Worm (Caenorhabditis elegans): ENCODE data around the gene ddr-2.

ddr-2 gene

ce11 chrX:3296182-3296581 lies 18.9 kb upstream of the ddr-2 start, which contains the start of gene K09C4.2:
Gene K09C4.2 (plus strand): TSS chrX:3296482.
- TF ChIP-seq fkh-6 (tag; optimal IDR thresholded peaks at IDR 0.05), result no peak

DNA sequence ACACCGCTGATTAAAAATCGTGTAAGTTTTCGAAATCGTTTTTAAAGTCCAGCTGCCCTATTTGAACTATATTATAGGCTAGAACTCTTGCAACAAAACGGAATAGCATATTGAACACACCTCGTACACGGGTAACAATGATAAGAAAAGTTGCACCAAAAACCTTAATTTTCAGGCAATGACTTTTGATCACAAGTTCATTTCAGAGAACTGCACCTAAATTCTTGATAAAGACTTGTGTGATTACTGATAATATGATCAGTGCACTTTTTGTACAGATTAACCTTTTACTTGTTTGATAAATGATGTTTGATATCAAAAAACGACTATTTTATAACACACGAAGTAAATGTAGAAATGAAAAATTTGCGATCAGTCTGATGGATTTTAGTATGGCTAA lies 17.3 kb upstream of the ddr-2 start:
- peak; percentile 57 for TF ChIP-seq elt-2 (tag; optimal IDR thresholded peaks at IDR 0.05)
- no peak for TF ChIP-seq nhr-232 (tag; optimal IDR thresholded peaks at IDR 0.05)

DNA sequence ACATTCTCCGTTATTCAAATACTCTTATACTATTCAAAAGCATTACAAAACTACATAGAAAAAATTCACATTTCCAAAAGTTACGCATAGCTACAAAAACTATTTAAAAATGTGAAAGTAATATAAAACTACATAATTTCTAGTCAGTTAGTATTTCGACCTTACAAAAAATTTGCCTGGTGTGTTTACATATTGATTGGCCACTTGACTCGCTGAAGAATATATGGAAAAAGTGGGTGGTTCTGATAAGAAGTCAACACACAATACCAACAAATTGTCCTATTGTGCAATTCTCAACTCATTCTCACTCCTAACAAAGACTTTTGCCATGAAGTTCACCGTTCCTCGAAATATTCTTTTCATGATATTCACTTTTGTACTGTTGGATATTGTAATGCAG lies 16.5 kb upstream of the ddr-2 start, which contains the start of gene K09C4.1:
TSS of gene K09C4.1 (plus strand) at position 301 of the 400 bp plus-strand sequence.
- TF ChIP-seq odd-2 (tag; optimal IDR thresholded peaks at IDR 0.05) (no peak), pat-9 (tag; optimal IDR thresholded peaks at IDR 0.05) (no peak), ceh-45 (GFP tag; IDR thresholded peaks at IDR 0.05) (no peak), fkh-6 (tag; optimal IDR thresholded peaks at IDR 0.05) (no peak), ceh-31 (tag; optimal IDR thresholded peaks at IDR 0.05) (no peak), sdc-2 (tag; optimal IDR thresholded peaks at IDR 0.05) (no peak), hlh-30 (tag; optimal IDR thresholded peaks at IDR 0.05; ENCODE audit: insufficient read depth) (no peak), ceh-19 (GFP tag; optimal IDR thresholded peaks at IDR 0.05) (no peak), dve-1 (tag; optimal IDR thresholded peaks at IDR 0.05) (no peak), ttx-3 (tag; optimal IDR thresholded peaks at IDR 0.05) (no peak), hlh-15 (tag; optimal IDR thresholded peaks at IDR 0.05) (no peak), sox-4 (tag; optimal IDR thresholded peaks at IDR 0.05) (no peak), ama-1 (optimal IDR thresholded peaks at IDR 0.05) (no peak), ceh-24 (tag; optimal IDR thresholded peaks at IDR 0.05) (no peak), gmeb-2 (tag; optimal IDR thresholded peaks at IDR 0.05) (no peak)

DNA sequence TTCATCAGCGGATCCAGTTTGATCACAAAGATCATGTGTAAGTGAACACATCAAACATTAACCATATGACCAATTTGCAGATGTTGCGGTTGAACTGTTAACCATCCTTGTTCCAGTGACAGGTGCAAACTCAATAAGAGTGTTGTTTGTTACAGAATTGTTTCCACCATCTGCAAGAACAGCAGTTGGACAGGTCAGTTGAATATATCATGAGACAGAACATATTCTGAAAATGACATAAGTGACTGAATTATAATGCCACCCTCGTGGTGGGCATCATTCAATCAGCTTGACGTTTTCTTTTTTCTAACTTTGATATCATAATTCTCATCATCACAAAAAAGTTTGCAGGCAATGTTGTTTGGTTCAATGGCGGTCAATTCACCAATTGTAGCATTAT lies 14.5 kb upstream of the ddr-2 start:
- no peak for TF ChIP-seq pha-2 (tag; optimal IDR thresholded peaks at IDR 0.05)
- no peak for TF ChIP-seq pag-3 (tag; optimal IDR thresholded peaks at IDR 0.05; ENCODE audit: borderline replicate concordance)
- no peak for TF ChIP-seq syd-9 (tag; optimal IDR thresholded peaks at IDR 0.05)
- no peak for TF ChIP-seq C38D4.7 (GFP tag; optimal IDR thresholded peaks at IDR 0.05)
- no peak for TF ChIP-seq ttx-3 (tag; optimal IDR thresholded peaks at IDR 0.05)
- TF ChIP-seq che-1 (tag; optimal IDR thresholded peaks at IDR 0.05), result no peak
- TF ChIP-seq C08G9.2 (tag; optimal IDR thresholded peaks at IDR 0.05), result no peak
- TF ChIP-seq eyg-1 (tag; optimal IDR thresholded peaks at IDR 0.05), result no peak
- no peak for TF ChIP-seq hlh-13 (GFP tag; optimal IDR thresholded peaks at IDR 0.05)

- no peak for TF ChIP-seq npax-4 (tag; optimal IDR thresholded peaks at IDR 0.05)
- TF ChIP-seq pha-4 (tag; optimal IDR thresholded peaks at IDR 0.05), result no peak
- TF ChIP-seq K02D7.2 (tag; optimal IDR thresholded peaks at IDR 0.05), result no peak
- no peak for TF ChIP-seq unc-3 (GFP tag; conservative IDR thresholded peaks at IDR 0.05)
- TF ChIP-seq unc-3 (tag; optimal IDR thresholded peaks at IDR 0.05), result no peak
- no peak for TF ChIP-seq pat-9 (tag; optimal IDR thresholded peaks at IDR 0.05)
- TF ChIP-seq pag-3 (tag; optimal IDR thresholded peaks at IDR 0.05; ENCODE audit: borderline replicate concordance), result no peak
- no peak for TF ChIP-seq Y22D7AL.16 (tag; optimal IDR thresholded peaks at IDR 0.05)
- no peak for TF ChIP-seq unc-55 (GFP tag; optimal IDR thresholded peaks at IDR 0.05)
- TF ChIP-seq zip-5 (tag; optimal IDR thresholded peaks at IDR 0.05), result no peak
- TF ChIP-seq ceh-6 (GFP tag; optimal IDR thresholded peaks at IDR 0.05), result no peak
- no peak for TF ChIP-seq K09A11.1 (tag; optimal IDR thresholded peaks at IDR 0.05; ENCODE audit: insufficient read depth)
- no peak for TF ChIP-seq fkh-6 (tag; optimal IDR thresholded peaks at IDR 0.05)
- no peak for TF ChIP-seq nhr-11 (tag; optimal IDR thresholded peaks at IDR 0.05)
- TF ChIP-seq ama-1 (optimal IDR thresholded peaks at IDR 0.05), result no peak
- TF ChIP-seq ceh-2 (tag; optimal IDR thresholded peaks at IDR 0.05), result no peak
- TF ChIP-seq rnt-1 (tag; optimal IDR thresholded peaks at IDR 0.05), result no peak
- TF ChIP-seq pqm-1 (tag; optimal IDR thresholded peaks at IDR 0.05), result no peak
- TF ChIP-seq eyg-1 (tag; optimal IDR thresholded peaks at IDR 0.05), result no peak
- TF ChIP-seq gmeb-2 (tag; optimal IDR thresholded peaks at IDR 0.05), result no peak
- no peak for TF ChIP-seq sox-4 (tag; optimal IDR thresholded peaks at IDR 0.05)
Observed at ce11 chrX:3301770-3302169, 13.3 kb upstream of the ddr-2 start, which contains the start of gene F11D5.5. Gene F11D5.5 (plus strand): TSS chrX:3302070.

Data from whole organism, late embryonic.